Worm (Caenorhabditis elegans): ENCODE results near the gene ZC513.2.
A peak's percentile ranks its signal among the peaks of the same experiment; 100 is the strongest.

ZC513.2 gene

DNA sequence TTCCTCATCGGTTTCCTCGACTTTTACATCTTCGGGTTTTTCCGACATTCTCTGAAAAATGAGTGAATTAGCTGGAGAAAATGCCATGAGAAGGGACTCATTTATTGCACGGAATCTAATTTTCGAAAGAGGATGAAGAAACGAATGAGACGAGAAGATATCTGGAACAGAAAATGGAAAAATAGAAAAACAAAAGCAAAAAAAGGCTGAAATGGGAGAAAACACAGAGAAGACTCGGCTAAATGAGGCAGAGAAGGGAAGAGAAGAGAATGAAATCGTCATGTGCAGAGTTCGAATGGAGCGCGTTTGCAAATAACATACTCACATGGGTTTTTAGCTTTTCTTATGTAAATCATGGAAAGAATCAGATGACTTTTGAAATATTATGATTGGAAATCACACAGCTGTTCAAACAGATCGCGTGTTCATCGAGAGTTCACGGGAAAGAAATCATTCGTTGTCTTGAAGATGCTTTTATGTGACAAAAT lies 40.3 kb upstream of the ZC513.2 start, which contains the start of gene Y97E10AR.6 (continued):
- TF ChIP-seq nhr-90 (tag; optimal IDR thresholded peaks at IDR 0.05; ENCODE audit: poor library complexity) (no peak), C16A3.4 (tag; optimal IDR thresholded peaks at IDR 0.05) (peak; percentile 46), ceh-63 (GFP tag; optimal IDR thresholded peaks at IDR 0.05) (no peak), ces-1 (GFP tag; optimal IDR thresholded peaks at IDR 0.05) (no peak), swsn-7 (tag; optimal IDR thresholded peaks at IDR 0.05) (no peak), ets-5 (GFP tag; IDR thresholded peaks at IDR 0.05) (no peak), elt-2 (tag; optimal IDR thresholded peaks at IDR 0.05) (no peak), nhr-71 (tag; optimal IDR thresholded peaks at IDR 0.05) (peak; percentile 23), mdl-1 (tag; optimal IDR thresholded peaks at IDR 0.05) (peak in 1 of 2 experiments; percentile 63), efl-3 (GFP tag; optimal IDR thresholded peaks at IDR 0.05) (no peak)

ce11 chrV:8014710-8015314 lies 39.4 kb upstream of the ZC513.2 start:
- peak; percentile 67 for TF ChIP-seq snpc-4 (tag; optimal IDR thresholded peaks at IDR 0.05)

DNA sequence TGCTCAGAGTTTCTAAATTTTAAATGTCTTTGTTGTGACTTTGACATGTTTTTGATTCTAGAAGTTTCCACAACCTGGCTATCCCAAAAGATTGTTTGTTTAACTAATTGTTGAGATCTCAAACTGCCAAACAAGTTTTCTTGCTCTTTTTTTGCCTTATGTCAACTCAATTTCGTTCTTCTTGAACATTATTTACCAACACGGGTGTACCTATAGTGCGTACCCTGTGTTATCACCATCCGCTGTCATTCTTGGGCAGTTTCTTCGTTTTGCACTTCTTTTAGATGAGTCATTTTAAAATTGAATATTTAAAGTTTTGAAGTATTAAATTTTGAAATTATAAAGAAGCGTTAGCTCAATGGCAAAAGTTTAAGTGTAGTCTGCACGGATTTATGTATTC lies 37.3 kb upstream of the ZC513.2 start, which contains the start of gene sptl-2:
Gene sptl-2 (plus strand): TSS at position 280 of the 400 bp plus-strand sequence.
- TF ChIP-seq nhr-77 (tag; optimal IDR thresholded peaks at IDR 0.05): no peak
- TF ChIP-seq nhr-11 (tag; optimal IDR thresholded peaks at IDR 0.05): no peak
- TF ChIP-seq ztf-11 (tag; optimal IDR thresholded peaks at IDR 0.05): no peak
- TF ChIP-seq lin-13 (GFP tag; optimal IDR thresholded peaks at IDR 0.05): no peak
- TF ChIP-seq jun-1 (tag; optimal IDR thresholded peaks at IDR 0.05): no peak
- TF ChIP-seq unc-30 (tag; optimal IDR thresholded peaks at IDR 0.05): no peak
- TF ChIP-seq Y116A8C.19 (tag; optimal IDR thresholded peaks at IDR 0.05; ENCODE audit: borderline replicate concordance): no peak
- TF ChIP-seq ceh-88 (GFP tag; IDR thresholded peaks at IDR 0.05): no peak
- TF ChIP-seq irx-1 (tag; optimal IDR thresholded peaks at IDR 0.05): no peak
- TF ChIP-seq nhr-47 (tag; optimal IDR thresholded peaks at IDR 0.05): no peak
- TF ChIP-seq fkh-8 (tag; optimal IDR thresholded peaks at IDR 0.05): no peak
- TF ChIP-seq efl-1 (optimal IDR thresholded peaks at IDR 0.05): no peak
- no peak for TF ChIP-seq efl-1 (GFP tag; optimal IDR thresholded peaks at IDR 0.05 in 1 of 2)
- TF ChIP-seq nhr-84 (tag; optimal IDR thresholded peaks at IDR 0.05): no peak
- no peak for TF ChIP-seq snpc-4 (tag; optimal IDR thresholded peaks at IDR 0.05)
- no peak for TF ChIP-seq ztf-4 (tag; optimal IDR thresholded peaks at IDR 0.05)
- no peak for TF ChIP-seq nhr-71 (tag; optimal IDR thresholded peaks at IDR 0.05)
- no peak for TF ChIP-seq nhr-20 (tag; optimal IDR thresholded peaks at IDR 0.05)

ce11 chrV:8017924-8018323 lies 36.3 kb upstream of the ZC513.2 start:
- no peak for TF ChIP-seq mdl-1 (tag; optimal IDR thresholded peaks at IDR 0.05)
- TF ChIP-seq skn-1 (tag; optimal IDR thresholded peaks at IDR 0.05): no peak
- TF ChIP-seq alr-1 (tag; optimal IDR thresholded peaks at IDR 0.05; ENCODE audit: borderline replicate concordance): no peak
- peak in 1 of 2 experiments; percentile 23 for TF ChIP-seq lin-35 (GFP tag; optimal IDR thresholded peaks at IDR 0.05)
- TF ChIP-seq nhr-20 (tag; optimal IDR thresholded peaks at IDR 0.05): peak; percentile 43
- no peak for TF ChIP-seq ceh-8 (GFP tag; optimal IDR thresholded peaks at IDR 0.05)
- TF ChIP-seq nhr-47 (tag; optimal IDR thresholded peaks at IDR 0.05): no peak
- TF ChIP-seq tlp-1 (tag; optimal IDR thresholded peaks at IDR 0.05): peak; percentile 58
- TF ChIP-seq jun-1 (tag; optimal IDR thresholded peaks at IDR 0.05): peak; percentile 14
- TF ChIP-seq ztf-4 (tag; optimal IDR thresholded peaks at IDR 0.05): no peak
- TF ChIP-seq egl-27 (tag; optimal IDR thresholded peaks at IDR 0.05): no peak
- TF ChIP-seq elt-2 (tag; optimal IDR thresholded peaks at IDR 0.05): peak; percentile 75
- no peak for TF ChIP-seq snpc-4 (tag; optimal IDR thresholded peaks at IDR 0.05)
- TF ChIP-seq C16A3.4 (tag; optimal IDR thresholded peaks at IDR 0.05): no peak
- peak; percentile 67 for TF ChIP-seq pqm-1 (tag; optimal IDR thresholded peaks at IDR 0.05)
- TF ChIP-seq xbp-1 (tag; optimal IDR thresholded peaks at IDR 0.05): no peak
- TF ChIP-seq zag-1 (tag; optimal IDR thresholded peaks at IDR 0.05): no peak
- TF ChIP-seq ztf-11 (tag; optimal IDR thresholded peaks at IDR 0.05): no peak
- no peak for TF ChIP-seq unc-98 (GFP tag; IDR thresholded peaks at IDR 0.05)
- TF ChIP-seq tbx-2 (tag; optimal IDR thresholded peaks at IDR 0.05): no peak
- TF ChIP-seq mep-1 (tag; optimal IDR thresholded peaks at IDR 0.05): no peak
- no peak for TF ChIP-seq fkh-10 (GFP tag; optimal IDR thresholded peaks at IDR 0.05)
- TF ChIP-seq pag-3 (tag; optimal IDR thresholded peaks at IDR 0.05; ENCODE audit: borderline replicate concordance, insufficient read depth): no peak
- no peak for TF ChIP-seq mef-2 (tag; optimal IDR thresholded peaks at IDR 0.05)
- no peak for TF ChIP-seq elt-3 (tag; optimal IDR thresholded peaks at IDR 0.05)
- TF ChIP-seq nhr-11 (tag; optimal IDR thresholded peaks at IDR 0.05): no peak

Data from whole organism, L1 larva.